Worm (Caenorhabditis elegans) whole organism, L2 larva: ENCODE data around the gene sra-1.

Experiments used
- C34F6.9 ChIP-seq: fragments of 150-350 bp; optimal IDR thresholded peaks from 2 replicates; lab custom pipeline; 2014; ENCODE audit warnings: missing biosample characterization, missing genetic modification characterization
- sma-9 ChIP-seq, 2 experiments: fragments of 150-350 bp in 1 of 2; sonication (generic microtip) in 1 of 2; optimal IDR thresholded peaks; 2 replicates each; lab custom pipeline; 2014 to 2016; ENCODE audit warnings: missing genetic modification characterization in 2 of 2, mild to moderate bottlenecking in 1 of 2, missing biosample characterization in 1 of 2, missing compliant biosample characterization in 1 of 2, missing genetic modification reagents in 1 of 2, moderate library complexity in 1 of 2
- zag-1 ChIP-seq: fragments of 150-350 bp; optimal IDR thresholded peaks from 2 replicates; lab custom pipeline; 2014; ENCODE audit warnings: missing biosample characterization, missing genetic modification characterization

DNA sequence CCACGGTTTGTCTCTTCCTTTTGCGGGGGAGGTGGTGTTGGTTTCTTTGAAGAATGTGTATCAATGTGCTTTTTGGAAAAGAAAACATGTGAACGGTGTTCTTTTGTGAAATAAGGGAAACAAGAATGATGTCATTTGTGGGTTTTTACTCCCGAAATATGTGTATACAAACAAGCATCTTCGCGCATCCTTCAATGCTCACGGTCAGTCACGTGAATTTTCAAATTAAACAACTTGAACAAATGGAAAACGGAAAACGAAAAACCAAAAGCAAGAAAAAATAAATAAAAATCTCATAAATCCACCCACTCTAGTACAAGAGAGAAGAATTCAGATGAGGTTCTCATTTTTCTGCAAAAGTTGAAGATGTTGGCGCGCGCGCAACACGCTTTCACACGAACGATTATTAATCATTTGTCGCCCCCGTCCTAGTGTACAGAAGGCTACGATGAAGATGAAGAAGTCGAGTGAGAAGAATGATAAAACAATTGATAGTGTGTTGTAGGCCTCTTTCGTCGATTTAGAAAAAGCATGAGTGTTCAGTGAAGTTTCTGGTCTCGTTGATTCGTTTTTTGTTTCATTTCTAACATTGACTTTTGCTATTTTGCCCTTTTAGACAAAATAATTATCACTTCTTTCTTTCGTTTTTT lies 36.3 kb downstream of the sra-1 start:
- TF ChIP-seq C34F6.9 (no peak), sma-9 (GFP tag; optimal IDR thresholded peaks at IDR 0.05; lab: Kevin White, UChicago) (peak; percentile 6), sma-9 (tag; optimal IDR thresholded peaks at IDR 0.05; lab: Kevin White, UChicago) (no peak), zag-1 (tag; lab: Kevin White, UChicago) (no peak)
